Worm (Caenorhabditis elegans) whole organism, young adult: Measurements from ENCODE around the gene ins-13.

Experiments
- F55B11.4 ChIP-seq: sonication (generic microtip); optimal IDR thresholded peaks from 2 replicates; lab custom pipeline; 2016; ENCODE audit warnings: missing compliant biosample characterization, missing genetic modification characterization, borderline replicate concordance; ENCODE audit not compliant: insufficient read depth
- bed-2 ChIP-seq: fragments of 200-800 bp; sonication (Bioruptor generic); IDR thresholded peaks from 2 replicates; pipeline ENCODE4 v1.3.6; 2022; ENCODE audit warnings: missing genetic modification reagents, missing genetic modification characterization, missing compliant biosample characterization
- chd-7 ChIP-seq: sonication (generic microtip); optimal IDR thresholded peaks from 2 replicates; lab custom pipeline; 2016; ENCODE audit warnings: mild to moderate bottlenecking, missing genetic modification characterization, moderate library complexity, missing compliant biosample characterization
- ets-4 ChIP-seq: fragments of 200-800 bp; sonication (Bioruptor generic); optimal IDR thresholded peaks from 2 replicates; lab custom pipeline; 2018; ENCODE audit warnings: mild to moderate bottlenecking, missing genetic modification characterization, missing compliant biosample characterization
- lin-40 ChIP-seq: sonication (generic microtip); optimal IDR thresholded peaks from 2 replicates; lab custom pipeline; 2016; ENCODE audit warnings: missing genetic modification characterization, mild to moderate bottlenecking, missing compliant biosample characterization, missing genotype, missing genetic modification reagents
- tlf-1 ChIP-seq: fragments of 200-800 bp; sonication (Bioruptor generic); optimal IDR thresholded peaks from 2 replicates; lab custom pipeline; 2018; ENCODE audit warnings: mild to moderate bottlenecking, missing genetic modification characterization, missing compliant biosample characterization

DNA sequence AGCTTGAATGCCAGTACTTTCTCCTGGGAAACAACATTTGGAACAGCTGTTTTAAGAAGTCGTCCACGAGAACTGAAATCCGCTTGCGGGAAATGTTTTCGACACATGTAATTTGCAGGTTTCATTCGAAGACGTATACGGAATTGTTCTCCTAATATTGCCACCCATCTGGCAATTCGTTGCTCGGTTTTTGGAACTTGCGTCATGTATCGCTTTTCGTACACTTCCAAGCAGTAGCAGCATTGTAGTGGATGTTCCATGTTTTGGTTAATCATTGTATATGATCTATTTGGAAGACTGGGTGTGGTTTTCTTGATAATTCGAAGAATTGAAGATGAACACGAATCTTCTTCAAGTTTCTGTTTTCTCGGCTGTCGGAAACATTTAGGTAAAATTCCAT is 43.1 kb upstream of the ins-13 start:
- TF ChIP-seq ets-4 (GFP tag; lab: Kevin White, UChicago) = no peak
- TF ChIP-seq F55B11.4 (tag; lab: Kevin White, UChicago) = no peak
- no peak for TF ChIP-seq bed-2 (GFP tag; lab: Robert Waterston, UW)
- TF ChIP-seq chd-7 = no peak
- no peak for TF ChIP-seq tlf-1 (GFP tag; lab: Kevin White, UChicago)
- no peak for TF ChIP-seq lin-40
